Worm (Caenorhabditis elegans) whole organism, L1 larva: ENCODE results near the gene zip-1.

Experiments used
- C04F5.9 ChIP-seq: sonication (generic microtip); optimal IDR thresholded peaks from 2 replicates; lab custom pipeline; 2016; ENCODE audit warnings: missing genetic modification characterization, missing compliant biosample characterization
- C34B4.2 ChIP-seq: sonication (generic microtip); optimal IDR thresholded peaks from 2 replicates; lab custom pipeline; 2017; ENCODE audit warnings: mild to moderate bottlenecking, missing genetic modification characterization, missing compliant biosample characterization
- alr-1 ChIP-seq: fragments of 200-800 bp; sonication (Bioruptor generic); optimal IDR thresholded peaks from 2 replicates; lab custom pipeline; 2018; ENCODE audit warnings: borderline replicate concordance, mild to moderate bottlenecking, missing genetic modification characterization, missing compliant biosample characterization
- blmp-1 ChIP-seq: fragments of 150-350 bp; optimal IDR thresholded peaks from 2 replicates; lab custom pipeline; 2014; ENCODE audit warnings: missing biosample characterization, missing genetic modification characterization
- ceh-82 ChIP-seq, 3 experiments: fragments of 150-350 bp in 1 of 3; sonication (generic microtip) in 2 of 3; optimal IDR thresholded peaks; 2 replicates each; lab custom pipeline; 2014 to 2017; ENCODE audit warnings: missing biosample characterization in 3 of 3, missing genetic modification characterization in 3 of 3
- ceh-88 ChIP-seq: fragments of 200-800 bp; sonication (Bioruptor generic); IDR thresholded peaks from 2 replicates; pipeline ENCODE4 v1.3.6; 2022; ENCODE audit warnings: missing genetic modification characterization, missing compliant biosample characterization
- ces-1 ChIP-seq: fragments of 150-350 bp; optimal IDR thresholded peaks from 2 replicates; lab custom pipeline; 2014; ENCODE audit warnings: missing biosample characterization, missing genetic modification reagents, missing genetic modification characterization
- dpl-1 ChIP-seq, 3 experiments: fragments of 150-350 bp in 2 of 3; sonication (generic microtip) in 1 of 3; optimal IDR thresholded peaks; 2 replicates each; lab custom pipeline; 2014 to 2017; ENCODE audit warnings: missing biosample characterization in 3 of 3, missing genetic modification characterization in 3 of 3, missing genetic modification reagents in 3 of 3
- dsc-1 ChIP-seq: sonication (generic microtip); optimal IDR thresholded peaks from 2 replicates; lab custom pipeline; 2016; ENCODE audit warnings: mild to moderate bottlenecking, missing genetic modification characterization, missing compliant biosample characterization
- efl-1 ChIP-seq, 4 experiments: fragments of 150-350 bp; optimal IDR thresholded peaks in 3 of 4; peaks in 1 of 4; 1 replicate in 1 of 4; 2 replicates in 3 of 4; lab custom pipeline; 2014; ENCODE audit warnings: missing biosample characterization in 2 of 4, missing genetic modification characterization in 2 of 4, missing genetic modification reagents in 2 of 4
- efl-3 ChIP-seq: fragments of 200-800 bp; sonication (Bioruptor generic); optimal IDR thresholded peaks from 2 replicates; lab custom pipeline; 2018; ENCODE audit warnings: mild to moderate bottlenecking, missing genetic modification characterization, missing compliant biosample characterization
- egl-13 ChIP-seq: sonication (generic microtip); optimal IDR thresholded peaks from 2 replicates; lab custom pipeline; 2016; ENCODE audit warnings: missing genotype, missing genetic modification reagents, missing genetic modification characterization, missing compliant biosample characterization
- elt-2 ChIP-seq: sonication (generic microtip); optimal IDR thresholded peaks from 2 replicates; lab custom pipeline; 2016; ENCODE audit warnings: missing genetic modification characterization, mild to moderate bottlenecking, inconsistent platforms, missing compliant biosample characterization, missing genetic modification reagents
- elt-3 ChIP-seq, 6 experiments: fragments of 150-350 bp in 1 of 6; sonication (generic microtip); optimal IDR thresholded peaks; 2 replicates each; lab custom pipeline; 2017 to 2018; ENCODE audit warnings: missing biosample characterization in 6 of 6, missing genetic modification characterization in 6 of 6, inconsistent platforms in 1 of 6
- fkh-10 ChIP-seq: sonication (generic microtip); optimal IDR thresholded peaks from 2 replicates; lab custom pipeline; 2017; ENCODE audit warnings: missing biosample characterization, missing genetic modification reagents, missing genetic modification characterization
- grh-1 ChIP-seq: fragments of 200-800 bp; sonication (Bioruptor generic); IDR thresholded peaks from 2 replicates; pipeline ENCODE4 v1.3.6; 2022; ENCODE audit warnings: missing genetic modification reagents, missing genetic modification characterization, missing compliant biosample characterization
- hpl-2 ChIP-seq: fragments of 150-350 bp; optimal IDR thresholded peaks from 2 replicates; lab custom pipeline; 2014; ENCODE audit warnings: missing biosample characterization, missing genetic modification reagents, missing genetic modification characterization
- jun-1 ChIP-seq: fragments of 150-350 bp; optimal IDR thresholded peaks from 2 replicates; lab custom pipeline; 2014; ENCODE audit warnings: missing biosample characterization, missing genetic modification reagents, missing genetic modification characterization
- lin-14 ChIP-seq: fragments of 200-800 bp; sonication (Bioruptor generic); optimal IDR thresholded peaks from 2 replicates; lab custom pipeline; 2018; ENCODE audit warnings: mild to moderate bottlenecking, missing genetic modification characterization, moderate library complexity, missing compliant biosample characterization
- lin-35 ChIP-seq, 2 experiments: fragments of 150-350 bp; optimal IDR thresholded peaks; 2 replicates each; lab custom pipeline; 2014; ENCODE audit warnings: missing biosample characterization in 2 of 2, missing genetic modification characterization in 2 of 2, missing genetic modification reagents in 2 of 2
- lsy-2 ChIP-seq, 2 experiments: fragments of 150-350 bp; optimal IDR thresholded peaks; 2 replicates each; lab custom pipeline; 2014; ENCODE audit warnings: missing biosample characterization in 2 of 2, missing genetic modification characterization in 2 of 2
- mep-1 ChIP-seq: fragments of 150-350 bp; optimal IDR thresholded peaks from 2 replicates; lab custom pipeline; 2014; ENCODE audit warnings: missing biosample characterization, missing genetic modification characterization
- nhr-11 ChIP-seq: fragments of 150-350 bp; optimal IDR thresholded peaks from 2 replicates; lab custom pipeline; 2014; ENCODE audit warnings: missing biosample characterization, missing genetic modification characterization
- nhr-19 ChIP-seq: fragments of 200-800 bp; sonication (Bioruptor generic); conservative IDR thresholded peaks from 2 replicates; pipeline ENCODE4 v1.3.6; 2022; ENCODE audit warnings: missing genetic modification characterization, missing compliant biosample characterization
- nhr-237 ChIP-seq: fragments of 150-350 bp; optimal IDR thresholded peaks from 2 replicates; lab custom pipeline; 2014; ENCODE audit warnings: missing biosample characterization, missing genetic modification characterization
- nhr-28 ChIP-seq: fragments of 150-350 bp; optimal IDR thresholded peaks from 2 replicates; lab custom pipeline; 2014; ENCODE audit warnings: missing biosample characterization, missing genetic modification characterization
- nhr-47 ChIP-seq: sonication (generic microtip); optimal IDR thresholded peaks from 2 replicates; lab custom pipeline; 2016; ENCODE audit warnings: mild to moderate bottlenecking, missing genetic modification characterization, moderate library complexity, missing compliant biosample characterization
- nhr-71 ChIP-seq: sonication (generic microtip); optimal IDR thresholded peaks from 2 replicates; lab custom pipeline; 2016; ENCODE audit warnings: mild to moderate bottlenecking, missing genetic modification characterization, moderate library complexity, missing compliant biosample characterization
- nhr-76 ChIP-seq: sonication (generic microtip); optimal IDR thresholded peaks from 2 replicates; lab custom pipeline; 2017; ENCODE audit warnings: missing biosample characterization, missing genetic modification characterization
- nhr-85 ChIP-seq: sonication (generic microtip); peaks from one replicate; lab custom pipeline; 2016; ENCODE audit warnings: missing genetic modification characterization, inconsistent platforms, missing compliant biosample characterization
- nhr-90 ChIP-seq: sonication (generic microtip); optimal IDR thresholded peaks from 2 replicates; lab custom pipeline; 2016; ENCODE audit warnings: mild to moderate bottlenecking, missing genetic modification characterization, missing compliant biosample characterization; ENCODE audit not compliant: poor library complexity
- pax-3 ChIP-seq: fragments of 200-800 bp; sonication (Bioruptor generic); optimal IDR thresholded peaks from 2 replicates; lab custom pipeline; 2018; ENCODE audit warnings: mild to moderate bottlenecking, missing genetic modification characterization, moderate library complexity, missing compliant biosample characterization
- pqm-1 ChIP-seq: sonication (generic microtip); optimal IDR thresholded peaks from 3 replicates; lab custom pipeline; 2017; ENCODE audit warnings: missing biosample characterization, missing genetic modification characterization
- rnt-1 ChIP-seq: sonication (generic microtip); optimal IDR thresholded peaks from 2 replicates; lab custom pipeline; 2016; ENCODE audit warnings: mild to moderate bottlenecking, missing genetic modification characterization, moderate library complexity, missing compliant biosample characterization
- snpc-4 ChIP-seq: fragments of 150-350 bp; optimal IDR thresholded peaks from 2 replicates; lab custom pipeline; 2014; ENCODE audit warnings: missing biosample characterization, missing genetic modification characterization
- snu-23 ChIP-seq: sonication (generic microtip); optimal IDR thresholded peaks from 2 replicates; lab custom pipeline; 2016; ENCODE audit warnings: missing genetic modification characterization, missing compliant biosample characterization
- sox-4 ChIP-seq: sonication (generic microtip); optimal IDR thresholded peaks from 2 replicates; lab custom pipeline; 2016; ENCODE audit warnings: missing genetic modification characterization, missing compliant biosample characterization
- tlp-1 ChIP-seq: fragments of 150-350 bp; optimal IDR thresholded peaks from 2 replicates; lab custom pipeline; 2014; ENCODE audit warnings: missing biosample characterization, missing genetic modification characterization
- unc-62 ChIP-seq: fragments of 150-350 bp; optimal IDR thresholded peaks from 2 replicates; lab custom pipeline; 2014; ENCODE audit warnings: missing biosample characterization, missing genetic modification reagents, missing genetic modification characterization
- unc-98 ChIP-seq: fragments of 200-800 bp; sonication (Bioruptor generic); IDR thresholded peaks from 2 replicates; pipeline ENCODE4 v1.3.6; 2022; ENCODE audit warnings: missing genetic modification characterization, missing compliant biosample characterization
- ztf-11 ChIP-seq, 2 experiments: sonication (generic microtip); optimal IDR thresholded peaks; 2 replicates each; lab custom pipeline; 2016 to 2017; ENCODE audit warnings: missing genetic modification characterization in 2 of 2, missing biosample characterization in 1 of 2, missing compliant biosample characterization in 1 of 2
- ztf-4 ChIP-seq: fragments of 150-350 bp; optimal IDR thresholded peaks from 2 replicates; lab custom pipeline; 2014; ENCODE audit warnings: missing biosample characterization, missing genetic modification characterization

zip-1 gene

DNA sequence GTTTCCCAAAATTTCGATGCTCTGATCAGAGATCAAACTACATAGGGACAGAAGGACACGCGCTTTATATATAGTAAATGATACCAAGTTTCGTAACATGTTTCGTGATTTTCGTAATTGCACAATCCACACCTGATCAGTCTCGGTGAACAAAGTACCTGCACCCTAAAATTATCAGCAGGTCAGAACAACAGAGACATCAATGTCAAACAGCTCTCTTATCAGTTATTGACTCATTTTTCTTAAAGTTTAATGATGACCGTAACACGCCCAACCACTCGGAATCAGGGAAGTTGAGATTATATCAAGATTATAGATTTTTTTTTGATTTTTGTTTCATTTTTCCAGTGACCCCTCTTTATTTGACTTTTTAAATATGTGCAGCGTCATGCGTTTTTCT, 16.1 kb upstream of the zip-1 start:
- TF ChIP-seq unc-98 (GFP tag; lab: Robert Waterston, UW) (no peak), lin-35 (GFP tag; optimal IDR thresholded peaks at IDR 0.05; lab: Kevin White, UChicago) (peak in 1 of 2 experiments; percentile 30), tlp-1 (tag; lab: Kevin White, UChicago) (no peak), pqm-1 (tag; lab: Kevin White, UChicago) (peak; percentile 64), nhr-90 (tag; lab: Kevin White, UChicago) (no peak), elt-2 (tag; lab: Kevin White, UChicago) (peak; percentile 86), dsc-1 (no peak), ces-1 (no peak), rnt-1 (no peak), pax-3 (tag; lab: Kevin White, UChicago) (peak; percentile 16), ztf-4 (tag; lab: Kevin White, UChicago) (no peak), dpl-1 (GFP tag; optimal IDR thresholded peaks at IDR 0.05; lab: Kevin White, UChicago) (no peak), efl-1 (optimal IDR thresholded peaks at IDR 0.05; lab: Kevin White, UChicago) (no peak), efl-1 (GFP tag; optimal IDR thresholded peaks at IDR 0.05 in 1 of 2; lab: Kevin White, UChicago) (peak in 1 of 2 experiments; percentile 76), alr-1 (tag; lab: Kevin White, UChicago) (no peak), nhr-71 (tag; lab: Kevin White, UChicago) (peak; percentile 15), jun-1 (tag; lab: Kevin White, UChicago) (peak; percentile 47)

ce11 chrIII:12318794-12319193, 14.8 kb upstream of the zip-1 start, which contains the start of gene Y75B8A.28:
Gene Y75B8A.28, plus strand, starts transcription at chrIII:12319089.
- TF ChIP-seq nhr-47 (tag; lab: Kevin White, UChicago), result no peak
- TF ChIP-seq lin-35 (GFP tag; optimal IDR thresholded peaks at IDR 0.05; lab: Kevin White, UChicago), result peak in 1 of 2 experiments; percentile 18
- no peak for TF ChIP-seq nhr-28 (tag; lab: Kevin White, UChicago)
- TF ChIP-seq grh-1, result no peak
- TF ChIP-seq fkh-10, result no peak
- TF ChIP-seq jun-1 (tag; lab: Kevin White, UChicago), result peak; percentile 78
- no peak for TF ChIP-seq ztf-11 (tag; optimal IDR thresholded peaks at IDR 0.05; lab: Kevin White, UChicago)
- TF ChIP-seq pqm-1 (tag; lab: Kevin White, UChicago), result peak; percentile 97
- TF ChIP-seq pax-3 (tag; lab: Kevin White, UChicago), result peak; percentile 52
- no peak for TF ChIP-seq efl-1 (optimal IDR thresholded peaks at IDR 0.05; lab: Kevin White, UChicago)
- TF ChIP-seq efl-1 (GFP tag; optimal IDR thresholded peaks at IDR 0.05 in 1 of 2; lab: Kevin White, UChicago), result peak in 1 of 2 experiments; percentile 60
- no peak for TF ChIP-seq hpl-2 (GFP tag; lab: Kevin White, UChicago)
- peak; percentile 80 for TF ChIP-seq elt-2 (tag; lab: Kevin White, UChicago)
- TF ChIP-seq tlp-1 (tag; lab: Kevin White, UChicago), result peak; percentile 13
- no peak for TF ChIP-seq sox-4

DNA sequence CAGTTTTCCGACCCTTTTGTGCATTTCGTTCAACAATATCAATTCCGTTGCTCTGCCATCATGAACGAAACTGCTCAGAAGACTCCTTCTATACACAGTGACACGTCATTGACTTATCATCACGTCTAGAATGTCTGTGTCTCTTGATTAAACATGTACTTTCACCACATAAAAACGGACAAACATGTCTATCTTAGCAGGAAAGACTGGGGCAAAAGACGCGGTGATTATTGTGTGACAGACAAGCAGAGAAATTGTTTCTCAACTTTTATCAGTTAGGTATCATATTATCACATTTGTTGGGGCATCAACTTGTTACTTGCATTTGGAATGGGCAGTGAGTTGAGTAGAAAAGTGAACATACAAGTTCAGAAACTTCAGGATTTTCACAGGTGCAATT, 8.3 kb upstream of the zip-1 start:
- TF ChIP-seq blmp-1 (tag; lab: Kevin White, UChicago), result peak; percentile 11
- no peak for TF ChIP-seq rnt-1
- TF ChIP-seq pqm-1 (tag; lab: Kevin White, UChicago), result no peak
- TF ChIP-seq pax-3 (tag; lab: Kevin White, UChicago), result no peak
- TF ChIP-seq ceh-88 (GFP tag; lab: Robert Waterston, UW), result no peak
- no peak for TF ChIP-seq C04F5.9 (tag; lab: Kevin White, UChicago)
- TF ChIP-seq nhr-85 (tag; lab: Kevin White, UChicago), result peak; percentile 68
- peak; percentile 26 for TF ChIP-seq snu-23
- TF ChIP-seq elt-3 (tag; optimal IDR thresholded peaks at IDR 0.05; lab: Kevin White, UChicago), result peak in 1 of 6 experiments; percentile 86
- no peak for TF ChIP-seq lsy-2 (tag; optimal IDR thresholded peaks at IDR 0.05; lab: Kevin White, UChicago)
- no peak for TF ChIP-seq grh-1
- no peak for TF ChIP-seq C34B4.2 (tag; lab: Kevin White, UChicago)
- TF ChIP-seq fkh-10, result no peak
- peak; percentile 37 for TF ChIP-seq lin-14 (GFP tag; lab: Kevin White, UChicago)
- TF ChIP-seq nhr-76, result no peak
- no peak for TF ChIP-seq unc-62 (GFP tag; lab: Kevin White, UChicago)
- no peak for TF ChIP-seq ces-1
- TF ChIP-seq nhr-28 (tag; lab: Kevin White, UChicago), result no peak
- TF ChIP-seq mep-1 (tag; lab: Kevin White, UChicago), result peak; percentile 10
- TF ChIP-seq efl-3 (GFP tag; lab: Kevin White, UChicago), result no peak
- peak; percentile 14 for TF ChIP-seq nhr-90 (tag; lab: Kevin White, UChicago)
- TF ChIP-seq nhr-237 (tag; lab: Kevin White, UChicago), result no peak
- no peak for TF ChIP-seq egl-13 (tag; lab: Kevin White, UChicago)
- no peak for TF ChIP-seq alr-1 (tag; lab: Kevin White, UChicago)
- TF ChIP-seq elt-2 (tag; lab: Kevin White, UChicago), result peak; percentile 82
- no peak for TF ChIP-seq nhr-11 (tag; lab: Kevin White, UChicago)
- no peak for TF ChIP-seq efl-1 (optimal IDR thresholded peaks at IDR 0.05; lab: Kevin White, UChicago)
- peak in 1 of 2 experiments; percentile 64 for TF ChIP-seq efl-1 (GFP tag; optimal IDR thresholded peaks at IDR 0.05 in 1 of 2; lab: Kevin White, UChicago)
- TF ChIP-seq ceh-82 (tag; optimal IDR thresholded peaks at IDR 0.05; lab: Kevin White, UChicago), result no peak
- TF ChIP-seq snpc-4, result no peak
- peak in 1 of 2 experiments; percentile 50 for TF ChIP-seq lin-35 (GFP tag; optimal IDR thresholded peaks at IDR 0.05; lab: Kevin White, UChicago)
- TF ChIP-seq jun-1 (tag; lab: Kevin White, UChicago), result peak; percentile 11
- 0 out of 2 replicates have a peak, but pooled peaks have one; percentile 5 for TF ChIP-seq nhr-19 (GFP tag; lab: Robert Waterston, UW)
